In the genomic region with DNA sequence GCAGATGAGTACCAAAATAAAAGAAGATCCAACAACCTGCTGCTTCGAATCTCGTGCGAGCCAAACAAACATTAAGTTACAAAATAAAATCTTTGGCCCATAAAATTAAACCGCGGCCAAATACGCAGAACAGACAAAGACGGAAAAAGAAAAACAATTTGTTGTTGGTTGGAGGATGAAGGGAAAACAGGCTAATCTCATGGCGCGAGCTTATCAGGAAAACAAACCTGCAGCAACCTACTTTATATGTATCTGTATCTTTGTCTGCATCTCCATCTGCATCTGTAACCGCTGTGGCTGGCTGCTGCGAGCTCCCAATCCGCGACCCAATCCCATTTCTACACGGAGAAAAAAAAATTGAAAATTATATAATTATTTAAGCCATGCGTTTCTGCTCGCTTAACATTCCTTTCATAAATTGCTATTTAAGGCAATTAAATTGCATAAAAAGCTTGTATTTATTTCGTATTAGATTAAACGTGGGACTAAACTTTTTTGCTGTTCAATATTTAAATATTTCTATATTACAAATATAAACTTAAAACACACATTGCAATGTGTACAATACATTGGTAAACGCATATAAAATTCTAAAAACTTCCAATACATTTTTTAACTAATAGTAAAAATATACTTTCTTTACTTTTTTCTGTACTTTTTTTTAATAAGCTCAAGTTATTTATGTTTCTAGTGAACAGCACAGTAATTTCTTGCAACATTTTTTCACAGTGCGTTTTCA, we compare ENCODE assay signal across 1 fruit fly cellular context.
A peak's percentile ranks its signal among the peaks of the same experiment; 100 is the strongest.
TF ChIP-seq lines count a peak whose summit lies in the region.

No protein-coding gene starts in this region.

TF ChIP-seq in whole organism, embryonic, 481 proteins besides CTCF, POLR2A, EP300 and RAD21 (continued from another document):
- TF ChIP-seq Blimp-1 (GFP tag; optimal IDR thresholded peaks at IDR 0.05; lab: Kevin White, UChicago) (peak; percentile 36), eyg (GFP tag; optimal IDR thresholded peaks at IDR 0.05; lab: Kevin White, UChicago) (no peak), Usf (GFP tag; optimal IDR thresholded peaks at IDR 0.05; lab: Kevin White, UChicago) (peak; percentile 1), CG30403 (GFP tag; optimal IDR thresholded peaks at IDR 0.05; lab: Kevin White, UChicago) (peak; percentile 47), run (tag; optimal IDR thresholded peaks at IDR 0.05; lab: Kevin White, UChicago) (peak; percentile 0), jumu (GFP tag; optimal IDR thresholded peaks at IDR 0.05; lab: Kevin White, UChicago) (no peak), Nf-YB (GFP tag; optimal IDR thresholded peaks at IDR 0.05; lab: Kevin White, UChicago) (peak; percentile 13), Oli (tag; optimal IDR thresholded peaks at IDR 0.05; lab: Kevin White, UChicago) (peak; percentile 58), lola (GFP tag; optimal IDR thresholded peaks at IDR 0.05; lab: Kevin White, UChicago) (peak in 1 of 3 experiments; percentile 79), CG17361 (GFP tag; IDR thresholded peaks at IDR 0.05; lab: Robert Waterston, UW) (peak; percentile 82), CG2712 (tag; optimal IDR thresholded peaks at IDR 0.05; lab: Kevin White, UChicago) (peak; percentile 68), cad (GFP tag; optimal IDR thresholded peaks at IDR 0.05; lab: Kevin White, UChicago) (no peak), nerfin-1 (tag; optimal IDR thresholded peaks at IDR 0.05; lab: Kevin White, UChicago) (peak; percentile 2), Six4 (GFP tag; optimal IDR thresholded peaks at IDR 0.05; lab: Kevin White, UChicago) (peak; percentile 3), Chrac-16 (GFP tag; optimal IDR thresholded peaks at IDR 0.05; lab: Kevin White, UChicago) (peak; percentile 23), Hsf (GFP tag; optimal IDR thresholded peaks at IDR 0.05; lab: Kevin White, UChicago) (no peak), CG14667 (GFP tag; IDR thresholded peaks at IDR 0.05; lab: Robert Waterston, UW) (no peak), D (optimal IDR thresholded peaks at IDR 0.05; lab: Kevin White, UChicago) (no peak), D (GFP tag; optimal IDR thresholded peaks at IDR 0.05; lab: Kevin White, UChicago) (peak; percentile 56), CG10267 (tag; optimal IDR thresholded peaks at IDR 0.05; lab: Kevin White, UChicago) (peak; percentile 55), CG10321 (GFP tag; IDR thresholded peaks at IDR 0.05; lab: Robert Waterston, UW) (no peak), dysf (GFP tag; IDR thresholded peaks at IDR 0.05; lab: Robert Waterston, UW) (0 out of 3 replicates have a peak, but pooled peaks have one; percentile 9), croc (GFP tag; conservative IDR thresholded peaks at IDR 0.05; lab: Robert Waterston, UW) (0 out of 3 replicates have a peak, but pooled peaks have one; percentile 24), CG10209 (GFP tag; optimal IDR thresholded peaks at IDR 0.05; lab: Kevin White, UChicago) (peak; percentile 40), Antp (GFP tag; optimal IDR thresholded peaks at IDR 0.05; lab: Kevin White, UChicago) (no peak), CG9437 (GFP tag; optimal IDR thresholded peaks at IDR 0.05; lab: Kevin White, UChicago) (peak; percentile 57), CG2116 (GFP tag; optimal IDR thresholded peaks at IDR 0.05; lab: Kevin White, UChicago) (peak; percentile 11), CG4424 (GFP tag; optimal IDR thresholded peaks at IDR 0.05; lab: Kevin White, UChicago) (peak; percentile 66), fd64A (GFP tag; optimal IDR thresholded peaks at IDR 0.05; lab: Kevin White, UChicago) (no peak), Taf1 (GFP tag; IDR thresholded peaks at IDR 0.05; lab: Robert Waterston, UW) (no peak), kni (GFP tag; optimal IDR thresholded peaks at IDR 0.05; lab: Kevin White, UChicago) (peak; percentile 60), CG12659 (GFP tag; optimal IDR thresholded peaks at IDR 0.05; lab: Kevin White, UChicago) (peak; percentile 8), CG31441 (GFP tag; IDR thresholded peaks at IDR 0.05; lab: Robert Waterston, UW) (peak; percentile 63), Hr3 (GFP tag; optimal IDR thresholded peaks at IDR 0.05; lab: Kevin White, UChicago) (peak; percentile 36), Doc2 (GFP tag; IDR thresholded peaks at IDR 0.05; lab: Robert Waterston, UW) (no peak), gcm2 (GFP tag; optimal IDR thresholded peaks at IDR 0.05; lab: Kevin White, UChicago) (no peak), CG11504 (tag; optimal IDR thresholded peaks at IDR 0.05; lab: Kevin White, UChicago) (peak; percentile 71), kay (GFP tag; optimal IDR thresholded peaks at IDR 0.05; lab: Kevin White, UChicago) (no peak), aop (GFP tag; IDR thresholded peaks at IDR 0.05; lab: Robert Waterston, UW) (no peak), psq (GFP tag; optimal IDR thresholded peaks at IDR 0.05; lab: Kevin White, UChicago) (no peak), CG7556 (GFP tag; optimal IDR thresholded peaks at IDR 0.05; lab: Kevin White, UChicago) (peak; percentile 38), CoRest (tag; optimal IDR thresholded peaks at IDR 0.05; lab: Kevin White, UChicago) (peak; percentile 47), CG18619 (GFP tag; optimal IDR thresholded peaks at IDR 0.05; lab: Kevin White, UChicago) (peak; percentile 38), Sox102F (GFP tag; optimal IDR thresholded peaks at IDR 0.05; lab: Kevin White, UChicago) (peak; percentile 60), ap (GFP tag; IDR thresholded peaks at IDR 0.05; lab: Robert Waterston, UW) (no peak), zf30C (GFP tag; optimal IDR thresholded peaks at IDR 0.05; lab: Kevin White, UChicago) (peak; percentile 4), Atf6 (GFP tag; IDR thresholded peaks at IDR 0.05; lab: Robert Waterston, UW) (no peak; the same call in 1 of the 2 replicates), grn (GFP tag; optimal IDR thresholded peaks at IDR 0.05; lab: Kevin White, UChicago) (peak; percentile 87), Opbp (GFP tag; IDR thresholded peaks at IDR 0.05; lab: Robert Waterston, UW; ENCODE audit: partially characterized antibody) (no peak), CG17829 (tag; optimal IDR thresholded peaks at IDR 0.05; lab: Kevin White, UChicago) (peak; percentile 36), Max (GFP tag; optimal IDR thresholded peaks at IDR 0.05; lab: Kevin White, UChicago) (no peak), dan (GFP tag; IDR thresholded peaks at IDR 0.05; lab: Robert Waterston, UW) (no peak), trem (tag; optimal IDR thresholded peaks at IDR 0.05; lab: Kevin White, UChicago) (peak; percentile 35), CG12219 (GFP tag; optimal IDR thresholded peaks at IDR 0.05; lab: Kevin White, UChicago) (no peak), ind (GFP tag; optimal IDR thresholded peaks at IDR 0.05; lab: Kevin White, UChicago) (peak; percentile 15), CG12391 (tag; optimal IDR thresholded peaks at IDR 0.05; lab: Kevin White, UChicago) (peak; percentile 44), az2 (GFP tag; optimal IDR thresholded peaks at IDR 0.05; lab: Kevin White, UChicago) (peak; percentile 51), tll (GFP tag; optimal IDR thresholded peaks at IDR 0.05; lab: Kevin White, UChicago) (no peak), CG18262 (tag; optimal IDR thresholded peaks at IDR 0.05; lab: Kevin White, UChicago) (peak; percentile 81), CG15696 (tag; optimal IDR thresholded peaks at IDR 0.05; lab: Kevin White, UChicago) (peak; percentile 38), tin (GFP tag; optimal IDR thresholded peaks at IDR 0.05; lab: Kevin White, UChicago) (peak; percentile 19), trh (GFP tag; optimal IDR thresholded peaks at IDR 0.05; lab: Kevin White, UChicago) (peak; percentile 21), sr (GFP tag; IDR thresholded peaks at IDR 0.05; lab: Robert Waterston, UW) (0 out of 3 replicates have a peak, but pooled peaks have one; percentile 16), bcd (GFP tag; optimal IDR thresholded peaks at IDR 0.05; lab: Kevin White, UChicago) (peak; percentile 14), CG8290 (GFP tag; optimal IDR thresholded peaks at IDR 0.05; lab: Kevin White, UChicago) (no peak), CG8290 (tag; optimal IDR thresholded peaks at IDR 0.05; lab: Kevin White, UChicago) (no peak), CG8359 (GFP tag; optimal IDR thresholded peaks at IDR 0.05; lab: Kevin White, UChicago; ENCODE audit: borderline replicate concordance) (peak; percentile 50), crol (GFP tag; IDR thresholded peaks at IDR 0.05; lab: Robert Waterston, UW) (no peak), ac (GFP tag; optimal IDR thresholded peaks at IDR 0.05; lab: Kevin White, UChicago) (no peak), CG15269 (tag; optimal IDR thresholded peaks at IDR 0.05; lab: Kevin White, UChicago) (peak; percentile 27), nmo (GFP tag; optimal IDR thresholded peaks at IDR 0.05; lab: Kevin White, UChicago) (peak; percentile 77), Rx (GFP tag; IDR thresholded peaks at IDR 0.05; lab: Robert Waterston, UW) (peak; percentile 12; the same call in 1 of the 2 replicates), Hr51 (GFP tag; optimal IDR thresholded peaks at IDR 0.05; lab: Kevin White, UChicago) (peak in 1 of 2 experiments; percentile 55), danr (GFP tag; IDR thresholded peaks at IDR 0.05; lab: Robert Waterston, UW) (no peak)
